Fruit fly (Drosophila melanogaster): ENCODE results near the gene Phlpp.

Phlpp gene

DNA sequence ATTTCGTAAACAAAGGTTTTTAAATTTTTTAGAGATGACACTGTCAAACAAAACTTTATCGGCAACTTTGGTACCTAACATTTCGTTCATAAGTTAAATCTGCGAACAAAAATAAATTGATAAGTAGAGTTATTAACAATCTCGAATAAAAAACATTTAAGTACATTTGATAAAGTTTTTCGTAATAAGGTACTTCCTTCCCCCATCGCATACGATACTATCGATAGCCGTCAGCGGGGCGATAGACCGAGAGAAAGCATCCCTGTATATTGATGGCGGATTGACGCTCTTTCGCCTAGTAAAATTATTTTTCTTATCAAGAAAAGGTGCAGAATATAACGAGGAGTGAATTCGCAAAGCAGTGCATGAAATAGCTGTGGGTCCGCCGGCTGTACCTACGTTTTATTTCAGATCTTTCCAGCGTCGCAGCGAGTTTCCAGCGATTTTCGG lies 13.8 kb upstream of the Phlpp start, which contains the start of the genes Ttc19 and Acn (continued):
- TF ChIP-seq row (GFP tag; IDR thresholded peaks at IDR 0.05) (peak; percentile 96), otp (GFP tag; IDR thresholded peaks at IDR 0.05) (peak; percentile 71; the same call in 2 of the 3 replicates), CG13624 (GFP tag; optimal IDR thresholded peaks at IDR 0.05) (peak; percentile 92), Ets65A (GFP tag) (peak; percentile 99), CG31441 (GFP tag; IDR thresholded peaks at IDR 0.05) (no peak; the same call in 1 of the 2 replicates), CG1529 (GFP tag; optimal IDR thresholded peaks at IDR 0.05) (peak; percentile 58), CG4707 (GFP tag; optimal IDR thresholded peaks at IDR 0.05) (peak; percentile 25), org-1 (GFP tag; optimal IDR thresholded peaks at IDR 0.05) (no peak), croc (GFP tag; conservative IDR thresholded peaks at IDR 0.05) (peak; percentile 56; the same call in 1 of the 3 replicates), Nf-YA (GFP tag; IDR thresholded peaks at IDR 0.05) (peak; percentile 62), Hmr (GFP tag; optimal IDR thresholded peaks at IDR 0.05) (no peak), Sry-β (GFP tag; optimal IDR thresholded peaks at IDR 0.05) (no peak), Dip3 (GFP tag; optimal IDR thresholded peaks at IDR 0.05) (peak; percentile 87), dan (GFP tag; IDR thresholded peaks at IDR 0.05) (no peak), TFAM (GFP tag; optimal IDR thresholded peaks at IDR 0.05) (peak; percentile 32), fd102C (GFP tag; optimal IDR thresholded peaks at IDR 0.05) (no peak), MESR4 (GFP tag; optimal IDR thresholded peaks at IDR 0.05) (peak; percentile 80), stwl (tag; optimal IDR thresholded peaks at IDR 0.05) (peak; percentile 82), Ssrp (tag; optimal IDR thresholded peaks at IDR 0.05) (peak; percentile 78), Lim3 (GFP tag; IDR thresholded peaks at IDR 0.05) (peak; percentile 46; the same call in 1 of the 2 replicates), CG10959 (GFP tag; IDR thresholded peaks at IDR 0.05) (peak; percentile 74), CG6813 (GFP tag; optimal IDR thresholded peaks at IDR 0.05) (peak; percentile 23), CG1233 (GFP tag; optimal IDR thresholded peaks at IDR 0.05) (peak; percentile 76), crp (GFP tag; optimal IDR thresholded peaks at IDR 0.05) (peak in 1 of 2 experiments; percentile 58), CG3163 (GFP tag; optimal IDR thresholded peaks at IDR 0.05) (peak; percentile 78), ci (GFP tag; IDR thresholded peaks at IDR 0.05) (peak; percentile 83), wor (GFP tag; IDR thresholded peaks at IDR 0.05) (peak; percentile 65), CG1602 (GFP tag; optimal IDR thresholded peaks at IDR 0.05) (peak; percentile 83), pfk (GFP tag; optimal IDR thresholded peaks at IDR 0.05) (no peak), CrebB (tag; optimal IDR thresholded peaks at IDR 0.05) (peak; percentile 54), CG8944 (GFP tag; optimal IDR thresholded peaks at IDR 0.05) (peak; percentile 91), Asciz (GFP tag; optimal IDR thresholded peaks at IDR 0.05) (no peak), eyg (GFP tag; optimal IDR thresholded peaks at IDR 0.05) (peak; percentile 88), CG4360 (GFP tag; IDR thresholded peaks at IDR 0.05) (no peak), Ptx1 (GFP tag; IDR thresholded peaks at IDR 0.05) (peak; percentile 86), CG11085 (GFP tag; IDR thresholded peaks at IDR 0.05) (peak; percentile 65), lab (GFP tag; optimal IDR thresholded peaks at IDR 0.05) (peak; percentile 84), CG15073 (GFP tag; optimal IDR thresholded peaks at IDR 0.05) (no peak), Ets97D (GFP tag; optimal IDR thresholded peaks at IDR 0.05) (peak; percentile 90), CG11723 (GFP tag; optimal IDR thresholded peaks at IDR 0.05) (peak; percentile 43), BtbVII (GFP tag; optimal IDR thresholded peaks at IDR 0.05) (peak; percentile 6), luna (GFP tag; optimal IDR thresholded peaks at IDR 0.05) (peak; percentile 64), ranshi (GFP tag; IDR thresholded peaks at IDR 0.05) (peak; percentile 68), bsh (GFP tag; optimal IDR thresholded peaks at IDR 0.05) (peak; percentile 7 to 80), gro (GFP tag; optimal IDR thresholded peaks at IDR 0.05) (peak; percentile 91), Bteb2 (GFP tag; optimal IDR thresholded peaks at IDR 0.05) (peak; percentile 90), tna (GFP tag; IDR thresholded peaks at IDR 0.05; ENCODE audit: partially characterized antibody) (peak; percentile 89), CG12104 (GFP tag; optimal IDR thresholded peaks at IDR 0.05) (peak; percentile 71), dpn (GFP tag; optimal IDR thresholded peaks at IDR 0.05) (peak; percentile 72 to 92), hb (GFP tag; IDR thresholded peaks at IDR 0.05; ENCODE audit: partially characterized antibody) (peak; percentile 95), CG12942 (GFP tag; optimal IDR thresholded peaks at IDR 0.05) (peak; percentile 79)

Measured in whole organism, embryonic.